Worm (Caenorhabditis elegans) whole organism, L1 larva: ENCODE results near the gene C11H1.7.

Experiments used
- aly-2 ChIP-seq: fragments of 150-350 bp; optimal IDR thresholded peaks from 2 replicates; lab custom pipeline; 2014; ENCODE audit warnings: missing biosample characterization, missing genetic modification characterization
- ceh-90 ChIP-seq: sonication (generic microtip); optimal IDR thresholded peaks from 2 replicates; lab custom pipeline; 2016; ENCODE audit warnings: missing genetic modification characterization, missing compliant biosample characterization
- elt-3 ChIP-seq, 6 experiments: fragments of 150-350 bp in 1 of 6; sonication (generic microtip); optimal IDR thresholded peaks; 2 replicates each; lab custom pipeline; 2017 to 2018; ENCODE audit warnings: missing biosample characterization in 6 of 6, missing genetic modification characterization in 6 of 6, inconsistent platforms in 1 of 6
- fos-1 ChIP-seq: fragments of 150-350 bp; optimal IDR thresholded peaks from 2 replicates; lab custom pipeline; 2014; ENCODE audit warnings: missing biosample characterization, missing genetic modification characterization
- lin-15B ChIP-seq: fragments of 150-350 bp; sonication (generic microtip); optimal IDR thresholded peaks from 3 replicates; lab custom pipeline; 2014; ENCODE audit warnings: missing biosample characterization, missing genetic modification characterization
- nhr-11 ChIP-seq: fragments of 150-350 bp; optimal IDR thresholded peaks from 2 replicates; lab custom pipeline; 2014; ENCODE audit warnings: missing biosample characterization, missing genetic modification characterization
- nhr-12 ChIP-seq: sonication (generic microtip); optimal IDR thresholded peaks from 2 replicates; lab custom pipeline; 2017; ENCODE audit warnings: missing biosample characterization, missing genetic modification characterization
- nhr-76 ChIP-seq: sonication (generic microtip); optimal IDR thresholded peaks from 2 replicates; lab custom pipeline; 2017; ENCODE audit warnings: missing biosample characterization, missing genetic modification characterization
- sptf-1 ChIP-seq: fragments of 150-350 bp; optimal IDR thresholded peaks from 2 replicates; lab custom pipeline; 2014; ENCODE audit warnings: missing biosample characterization, missing genetic modification characterization
- sup-37 ChIP-seq: fragments of 200-800 bp; sonication (Bioruptor generic); optimal IDR thresholded peaks from 2 replicates; lab custom pipeline; 2018; ENCODE audit warnings: mild to moderate bottlenecking, missing genetic modification characterization, missing compliant biosample characterization
- unc-130 ChIP-seq: fragments of 150-350 bp; optimal IDR thresholded peaks from 2 replicates; lab custom pipeline; 2017; ENCODE audit warnings: missing biosample characterization, missing genetic modification characterization, inconsistent platforms
- unc-98 ChIP-seq: fragments of 200-800 bp; sonication (Bioruptor generic); IDR thresholded peaks from 2 replicates; pipeline ENCODE4 v1.3.6; 2022; ENCODE audit warnings: missing genetic modification characterization, missing compliant biosample characterization
- zag-1 ChIP-seq: fragments of 150-350 bp; optimal IDR thresholded peaks from 2 replicates; lab custom pipeline; 2014; ENCODE audit warnings: missing biosample characterization, missing genetic modification characterization
- ztf-4 ChIP-seq: fragments of 150-350 bp; optimal IDR thresholded peaks from 2 replicates; lab custom pipeline; 2014; ENCODE audit warnings: missing biosample characterization, missing genetic modification characterization

DNA sequence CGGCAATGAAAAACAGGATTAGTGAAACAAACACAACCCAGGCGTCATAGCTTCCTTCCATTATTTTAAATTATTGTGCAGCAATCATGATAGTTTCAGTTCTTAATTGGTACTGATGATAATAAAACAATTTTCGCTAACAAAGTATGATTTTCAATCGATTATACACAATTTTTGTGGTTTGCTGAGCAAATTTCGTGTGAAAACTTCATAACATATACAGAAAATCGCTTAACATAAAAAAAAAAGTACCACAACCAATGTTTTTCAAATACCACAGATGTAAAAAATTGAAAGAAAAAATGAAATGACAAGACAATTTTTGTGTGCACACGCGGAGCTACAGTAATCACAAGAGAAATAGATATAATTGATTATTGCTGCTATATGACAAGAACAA lies 19.5 kb upstream of the C11H1.7 start, which contains the start of gene gphr-2:
- no peak for TF ChIP-seq nhr-76 (tag; lab: Kevin White, UChicago)
- TF ChIP-seq elt-3 (tag; optimal IDR thresholded peaks at IDR 0.05; lab: Kevin White, UChicago): no peak
- no peak for TF ChIP-seq ceh-90 (tag; lab: Kevin White, UChicago)
- TF ChIP-seq nhr-12 (tag; lab: Kevin White, UChicago): no peak
- no peak for TF ChIP-seq sup-37 (GFP tag; lab: Kevin White, UChicago)
- TF ChIP-seq fos-1: no peak
- TF ChIP-seq aly-2 (tag; lab: Kevin White, UChicago): no peak
- TF ChIP-seq lin-15B (tag; lab: Kevin White, UChicago): no peak
- no peak for TF ChIP-seq nhr-11
- TF ChIP-seq ztf-4 (tag; lab: Kevin White, UChicago): no peak
- TF ChIP-seq sptf-1: no peak
- no peak for TF ChIP-seq unc-130 (tag; lab: Kevin White, UChicago)
- no peak for TF ChIP-seq zag-1
- TF ChIP-seq unc-98 (GFP tag; lab: Robert Waterston, UW): no peak
